In genomic region chrII:14034559-14034958, ce11 we compare ENCODE assay signal across 3 worm cellular contexts.
TF ChIP-seq lines count a peak whose summit lies in the region.

No protein-coding gene starts in this region.

TF ChIP-seq in whole organism, L4 larva, 104 proteins besides CTCF, POLR2A, EP300 and RAD21:
- TF ChIP-seq set-16 (GFP tag; IDR thresholded peaks at IDR 0.05; lab: Robert Waterston, UW): peak; percentile 81
- 0 out of 2 replicates have a peak, but pooled peaks have one; percentile 9 for TF ChIP-seq nhr-42 (GFP tag; IDR thresholded peaks at IDR 0.05; lab: Robert Waterston, UW)
- no peak for TF ChIP-seq lin-15B (tag; optimal IDR thresholded peaks at IDR 0.05; lab: Kevin White, UChicago)
- TF ChIP-seq ztf-11 (tag; optimal IDR thresholded peaks at IDR 0.05; lab: Kevin White, UChicago): no peak

TF ChIP-seq in whole organism, late embryonic, 69 proteins besides CTCF, POLR2A, EP300 and RAD21:
- TF ChIP-seq fkh-10 (GFP tag; optimal IDR thresholded peaks at IDR 0.05; lab: Kevin White, UChicago) (no peak), hlh-6 (tag; optimal IDR thresholded peaks at IDR 0.05; lab: Kevin White, UChicago) (peak; percentile 1)

TF ChIP-seq in whole organism, young adult, 124 proteins besides CTCF, POLR2A, EP300 and RAD21:
- no peak for TF ChIP-seq mxl-1 (tag; optimal IDR thresholded peaks at IDR 0.05; lab: Kevin White, UChicago)
- no peak for TF ChIP-seq F55B11.4 (tag; optimal IDR thresholded peaks at IDR 0.05; lab: Kevin White, UChicago; ENCODE audit: borderline replicate concordance, insufficient read depth)
- TF ChIP-seq zfh-2 (GFP tag; conservative IDR thresholded peaks at IDR 0.05; lab: Robert Waterston, UW): peak; percentile 72
- no peak for TF ChIP-seq C17E4.6 (GFP tag; IDR thresholded peaks at IDR 0.05; lab: Robert Waterston, UW)
- TF ChIP-seq let-526 (GFP tag; IDR thresholded peaks at IDR 0.05; lab: Robert Waterston, UW): peak; percentile 4; the same call in 1 of the 2 replicates
- peak; percentile 12; the same call in 1 of the 2 replicates for TF ChIP-seq egrh-3 (GFP tag; IDR thresholded peaks at IDR 0.05; lab: Robert Waterston, UW)
- TF ChIP-seq rpc-1 (optimal IDR thresholded peaks at IDR 0.05; lab: Kevin White, UChicago): no peak
- TF ChIP-seq rpc-1 (tag; optimal IDR thresholded peaks at IDR 0.05; lab: Kevin White, UChicago): no peak
- no peak for TF ChIP-seq F10E7.11 (tag; optimal IDR thresholded peaks at IDR 0.05; lab: Kevin White, UChicago)
